Worm (Caenorhabditis elegans): ENCODE results near the gene ddl-2.

ddl-2 gene

ce11 chrII:13547545-13547944, at the start of gene ddl-2:
TSS of gene ddl-2 (minus strand) at chrII:13547645.
- no peak for TF ChIP-seq egl-5 (tag; optimal IDR thresholded peaks at IDR 0.05)
- no peak for TF ChIP-seq pha-4 (tag; optimal IDR thresholded peaks at IDR 0.05)
- TF ChIP-seq unc-39 (tag; optimal IDR thresholded peaks at IDR 0.05) = no peak
- no peak for TF ChIP-seq mdl-1 (tag; optimal IDR thresholded peaks at IDR 0.05)
- TF ChIP-seq daf-12 (tag; optimal IDR thresholded peaks at IDR 0.05) = no peak
- TF ChIP-seq elt-3 (tag; optimal IDR thresholded peaks at IDR 0.05) = no peak
- no peak for TF ChIP-seq nhr-23 (tag; optimal IDR thresholded peaks at IDR 0.05)
- no peak for TF ChIP-seq hmg-11 (tag; optimal IDR thresholded peaks at IDR 0.05)
- TF ChIP-seq fkh-2 (tag; optimal IDR thresholded peaks at IDR 0.05) = no peak
- TF ChIP-seq skn-1 (tag; optimal IDR thresholded peaks at IDR 0.05) = no peak
- no peak for TF ChIP-seq nhr-28 (tag; optimal IDR thresholded peaks at IDR 0.05)
- no peak for TF ChIP-seq mml-1 (tag; optimal IDR thresholded peaks at IDR 0.05)
- TF ChIP-seq ceh-16 (tag; optimal IDR thresholded peaks at IDR 0.05) = no peak

- TF ChIP-seq ceh-82 (tag; optimal IDR thresholded peaks at IDR 0.05) = no peak
- no peak for TF ChIP-seq nhr-76 (tag; optimal IDR thresholded peaks at IDR 0.05)
- TF ChIP-seq nhr-11 (tag; optimal IDR thresholded peaks at IDR 0.05) = no peak
- no peak for TF ChIP-seq mdl-1 (tag; optimal IDR thresholded peaks at IDR 0.05)
- TF ChIP-seq R02D3.7 (tag; optimal IDR thresholded peaks at IDR 0.05) = no peak
- TF ChIP-seq egl-27 (tag; optimal IDR thresholded peaks at IDR 0.05) = no peak
- no peak for TF ChIP-seq egl-5 (tag; optimal IDR thresholded peaks at IDR 0.05)
- no peak for TF ChIP-seq aly-2 (tag; optimal IDR thresholded peaks at IDR 0.05)
- TF ChIP-seq sea-2 (GFP tag; optimal IDR thresholded peaks at IDR 0.05) = no peak
- TF ChIP-seq nfya-1 (tag; optimal IDR thresholded peaks at IDR 0.05; ENCODE audit: insufficient read depth) = peak; percentile 83
- TF ChIP-seq skn-1 (tag; optimal IDR thresholded peaks at IDR 0.05) = no peak
- TF ChIP-seq zag-1 (tag; optimal IDR thresholded peaks at IDR 0.05) = no peak
- TF ChIP-seq daf-12 (tag; optimal IDR thresholded peaks at IDR 0.05) = no peak
- no peak for TF ChIP-seq nhr-237 (tag; optimal IDR thresholded peaks at IDR 0.05)
- peak; percentile 64 for TF ChIP-seq pha-4 (tag; optimal IDR thresholded peaks at IDR 0.05)
- TF ChIP-seq elt-3 (tag; optimal IDR thresholded peaks at IDR 0.05) = no peak
- no peak for TF ChIP-seq ceh-28 (tag; optimal IDR thresholded peaks at IDR 0.05)
- TF ChIP-seq nhr-43 (tag; optimal IDR thresholded peaks at IDR 0.05; ENCODE audit: poor library complexity, severe bottlenecking) = no peak
- no peak for TF ChIP-seq nhr-67 (tag; optimal IDR thresholded peaks at IDR 0.05)
- no peak for TF ChIP-seq fkh-2 (tag; optimal IDR thresholded peaks at IDR 0.05)
- peak; percentile 22 for TF ChIP-seq nhr-25 (tag; optimal IDR thresholded peaks at IDR 0.05)
- TF ChIP-seq nhr-77 (tag; optimal IDR thresholded peaks at IDR 0.05) = no peak
- peak; percentile 11 for TF ChIP-seq elt-2 (tag; optimal IDR thresholded peaks at IDR 0.05)
- TF ChIP-seq nhr-23 (tag; optimal IDR thresholded peaks at IDR 0.05) = peak; percentile 69
- TF ChIP-seq nhr-28 (tag; optimal IDR thresholded peaks at IDR 0.05) = no peak
- TF ChIP-seq fkh-10 (GFP tag; optimal IDR thresholded peaks at IDR 0.05) = no peak
- TF ChIP-seq ceh-9 (tag; optimal IDR thresholded peaks at IDR 0.05) = no peak
- TF ChIP-seq snpc-4 (tag; optimal IDR thresholded peaks at IDR 0.05) = peak; percentile 58
- TF ChIP-seq hmg-11 (tag; optimal IDR thresholded peaks at IDR 0.05) = no peak
- no peak for TF ChIP-seq tbx-2 (tag; optimal IDR thresholded peaks at IDR 0.05)
- no peak for TF ChIP-seq unc-62 (GFP tag; optimal IDR thresholded peaks at IDR 0.05)
- TF ChIP-seq lin-15B (tag; optimal IDR thresholded peaks at IDR 0.05) = peak; percentile 61
- TF ChIP-seq elt-1 (tag; optimal IDR thresholded peaks at IDR 0.05) = no peak
- no peak for TF ChIP-seq mml-1 (tag; optimal IDR thresholded peaks at IDR 0.05)
- TF ChIP-seq ztf-4 (tag; optimal IDR thresholded peaks at IDR 0.05) = no peak
- no peak for TF ChIP-seq ama-1 (optimal IDR thresholded peaks at IDR 0.05)
- peak; percentile 32 for TF ChIP-seq lin-39 (tag; optimal IDR thresholded peaks at IDR 0.05)
- no peak for TF ChIP-seq pqm-1 (tag; optimal IDR thresholded peaks at IDR 0.05)
- TF ChIP-seq ceh-16 (tag; optimal IDR thresholded peaks at IDR 0.05) = no peak
- TF ChIP-seq ZK546.5 (tag; optimal IDR thresholded peaks at IDR 0.05) = no peak
- no peak for TF ChIP-seq lsy-12 (tag; optimal IDR thresholded peaks at IDR 0.05)
- TF ChIP-seq nhr-12 (tag; optimal IDR thresholded peaks at IDR 0.05) = no peak
- no peak for TF ChIP-seq fos-1 (tag; optimal IDR thresholded peaks at IDR 0.05)
- no peak for TF ChIP-seq unc-39 (tag; optimal IDR thresholded peaks at IDR 0.05)
- TF ChIP-seq eor-1 (tag; optimal IDR thresholded peaks at IDR 0.05) = no peak
- TF ChIP-seq ztf-11 (tag; optimal IDR thresholded peaks at IDR 0.05) = no peak
- TF ChIP-seq jun-1 (tag; optimal IDR thresholded peaks at IDR 0.05) = no peak
Measured at ce11 chrII:13596505-13596977, 49.1 kb upstream of the ddl-2 start, which contains the start of the genes fbxc-23 and csc-1. TSS of gene fbxc-23 (minus strand) at chrII:13596555. TSS of gene csc-1 (plus strand) at chrII:13596955.

Measured in whole organism, L3 larva.